Worm (Caenorhabditis elegans): Measurements from ENCODE around the gene metl-6.

The metl-6 gene

ce11 chrIII:3916624-3917023 lies 4.9 kb downstream of the metl-6 start, which contains the start of gene ccdc-47 (continued):
- TF ChIP-seq egl-27 (tag; optimal IDR thresholded peaks at IDR 0.05) (no peak), nhr-10 (tag; optimal IDR thresholded peaks at IDR 0.05) (no peak), ztf-11 (tag; optimal IDR thresholded peaks at IDR 0.05) (no peak), F13H6.1 (tag; optimal IDR thresholded peaks at IDR 0.05) (peak; percentile 55), skn-1 (tag; optimal IDR thresholded peaks at IDR 0.05) (peak; percentile 62)

- TF ChIP-seq ztf-1 (GFP tag; conservative IDR thresholded peaks at IDR 0.05) (no peak), ztf-11 (tag; optimal IDR thresholded peaks at IDR 0.05) (no peak), blmp-1 (tag; optimal IDR thresholded peaks at IDR 0.05; ENCODE audit: insufficient read depth) (no peak), nhr-129 (tag; optimal IDR thresholded peaks at IDR 0.05) (peak; percentile 47), elt-3 (tag; optimal IDR thresholded peaks at IDR 0.05) (no peak), mab-5 (tag; optimal IDR thresholded peaks at IDR 0.05) (no peak), alr-1 (tag; optimal IDR thresholded peaks at IDR 0.05) (no peak), elt-1 (tag; optimal IDR thresholded peaks at IDR 0.05) (no peak), sma-9 (GFP tag; optimal IDR thresholded peaks at IDR 0.05) (peak; percentile 18), sma-9 (tag; optimal IDR thresholded peaks at IDR 0.05) (no peak), nhr-237 (tag; optimal IDR thresholded peaks at IDR 0.05) (no peak), ZK546.5 (tag; optimal IDR thresholded peaks at IDR 0.05) (no peak), ama-1 (optimal IDR thresholded peaks at IDR 0.05) (no peak)
Observed at ce11 chrIII:3915705-3916104, 5.8 kb downstream of the metl-6 start.

- TF ChIP-seq egl-27 (tag; optimal IDR thresholded peaks at IDR 0.05) (no peak), dmd-4 (tag; optimal IDR thresholded peaks at IDR 0.05) (no peak), sma-9 (GFP tag; optimal IDR thresholded peaks at IDR 0.05) (peak; percentile 19), sma-9 (tag; optimal IDR thresholded peaks at IDR 0.05) (no peak), F13H6.1 (tag; optimal IDR thresholded peaks at IDR 0.05) (peak; percentile 29), lsy-2 (tag; optimal IDR thresholded peaks at IDR 0.05) (peak in 1 of 2 experiments; percentile 4), nhr-129 (tag; optimal IDR thresholded peaks at IDR 0.05) (peak; percentile 63), unc-55 (GFP tag; optimal IDR thresholded peaks at IDR 0.05) (peak; percentile 5), C34F6.9 (tag; optimal IDR thresholded peaks at IDR 0.05) (peak; percentile 33)
Observed at ce11 chrIII:3914836-3915235, 6.7 kb downstream of the metl-6 start.

- TF ChIP-seq mbf-1 (tag; optimal IDR thresholded peaks at IDR 0.05) (no peak), lin-13 (GFP tag; optimal IDR thresholded peaks at IDR 0.05) (no peak), elt-1 (tag; optimal IDR thresholded peaks at IDR 0.05) (no peak), nhr-6 (tag; optimal IDR thresholded peaks at IDR 0.05) (no peak), elt-3 (tag; optimal IDR thresholded peaks at IDR 0.05) (no peak), lin-11 (tag; optimal IDR thresholded peaks at IDR 0.05) (no peak), zag-1 (tag; optimal IDR thresholded peaks at IDR 0.05) (no peak), sma-3 (GFP tag; optimal IDR thresholded peaks at IDR 0.05) (no peak), aly-2 (tag; optimal IDR thresholded peaks at IDR 0.05) (no peak), alr-1 (tag; optimal IDR thresholded peaks at IDR 0.05) (no peak), skn-1 (tag; optimal IDR thresholded peaks at IDR 0.05) (no peak), nhr-10 (tag; optimal IDR thresholded peaks at IDR 0.05) (no peak), dmd-4 (tag; optimal IDR thresholded peaks at IDR 0.05) (no peak), ztf-11 (tag; optimal IDR thresholded peaks at IDR 0.05) (no peak), ama-1 (optimal IDR thresholded peaks at IDR 0.05) (no peak), R02D3.7 (tag; optimal IDR thresholded peaks at IDR 0.05) (no peak), ZK546.5 (tag; optimal IDR thresholded peaks at IDR 0.05) (no peak), fos-1 (tag; optimal IDR thresholded peaks at IDR 0.05) (no peak)
Observed at ce11 chrIII:3914049-3914448, 7.5 kb downstream of the metl-6 start, which contains the start of gene pat-3. Gene pat-3 (minus strand): TSS chrIII:3914149.

- TF ChIP-seq aly-2 (tag; optimal IDR thresholded peaks at IDR 0.05) (no peak), nhr-11 (tag; optimal IDR thresholded peaks at IDR 0.05) (no peak), ztf-1 (GFP tag; conservative IDR thresholded peaks at IDR 0.05) (no peak), nhr-23 (tag; optimal IDR thresholded peaks at IDR 0.05) (no peak), nhr-25 (tag; optimal IDR thresholded peaks at IDR 0.05) (no peak), nhr-129 (tag; optimal IDR thresholded peaks at IDR 0.05) (peak; percentile 44), R02D3.7 (tag; optimal IDR thresholded peaks at IDR 0.05) (no peak), elt-1 (tag; optimal IDR thresholded peaks at IDR 0.05) (no peak), gmeb-1 (tag; optimal IDR thresholded peaks at IDR 0.05) (no peak), ZK546.5 (tag; optimal IDR thresholded peaks at IDR 0.05) (no peak), elt-3 (tag; optimal IDR thresholded peaks at IDR 0.05) (no peak), ztf-11 (tag; optimal IDR thresholded peaks at IDR 0.05) (no peak), unc-55 (GFP tag; optimal IDR thresholded peaks at IDR 0.05) (peak; percentile 48), mab-5 (tag; optimal IDR thresholded peaks at IDR 0.05) (no peak), lin-13 (GFP tag; optimal IDR thresholded peaks at IDR 0.05) (no peak), sem-4 (tag; optimal IDR thresholded peaks at IDR 0.05) (no peak), F13H6.1 (tag; optimal IDR thresholded peaks at IDR 0.05) (no peak), alr-1 (tag; optimal IDR thresholded peaks at IDR 0.05) (no peak), unc-39 (tag; optimal IDR thresholded peaks at IDR 0.05) (no peak), egl-27 (tag; optimal IDR thresholded peaks at IDR 0.05) (no peak), sma-9 (GFP tag; optimal IDR thresholded peaks at IDR 0.05) (peak; percentile 5), sma-9 (tag; optimal IDR thresholded peaks at IDR 0.05) (no peak), lin-39 (tag; optimal IDR thresholded peaks at IDR 0.05) (no peak), nhr-10 (tag; optimal IDR thresholded peaks at IDR 0.05) (no peak), zag-1 (tag; optimal IDR thresholded peaks at IDR 0.05) (no peak), ztf-4 (tag; optimal IDR thresholded peaks at IDR 0.05) (peak; percentile 18), nhr-12 (tag; optimal IDR thresholded peaks at IDR 0.05) (no peak), snpc-4 (tag; optimal IDR thresholded peaks at IDR 0.05) (no peak), blmp-1 (tag; optimal IDR thresholded peaks at IDR 0.05; ENCODE audit: insufficient read depth) (no peak), nhr-237 (tag; optimal IDR thresholded peaks at IDR 0.05) (no peak), lsy-2 (tag; optimal IDR thresholded peaks at IDR 0.05) (peak in 1 of 2 experiments; percentile 44), mbf-1 (tag; optimal IDR thresholded peaks at IDR 0.05) (no peak), nhr-21 (tag; optimal IDR thresholded peaks at IDR 0.05) (no peak), sma-3 (GFP tag; optimal IDR thresholded peaks at IDR 0.05) (no peak)
Observed at ce11 chrIII:3908205-3908604, 13.3 kb downstream of the metl-6 start.
